Worm (Caenorhabditis elegans): Measurements from ENCODE around the gene F53H4.6.

- TF ChIP-seq cog-1 (tag; optimal IDR thresholded peaks at IDR 0.05) (no peak), tab-1 (GFP tag; IDR thresholded peaks at IDR 0.05) (no peak), ztf-23 (GFP tag; IDR thresholded peaks at IDR 0.05) (no peak), T22C8.4 (GFP tag; IDR thresholded peaks at IDR 0.05) (no peak)
Measured at ce11 chrX:15831537-15831936, 28.9 kb downstream of the F53H4.6 start.

Measured in whole organism, midembryonic.